Worm (Caenorhabditis elegans): Measurements from ENCODE around the gene srj-33.

ce11 chrV:9907205-9907604 is 30.1 kb downstream of the srj-33 start:
- TF ChIP-seq B0261.1 (tag; optimal IDR thresholded peaks at IDR 0.05), result no peak
- TF ChIP-seq dpl-1 (GFP tag; optimal IDR thresholded peaks at IDR 0.05), result no peak
- no peak for TF ChIP-seq madf-3 (GFP tag; IDR thresholded peaks at IDR 0.05)
- no peak for TF ChIP-seq him-1 (tag; optimal IDR thresholded peaks at IDR 0.05)
- TF ChIP-seq unc-62 (GFP tag; optimal IDR thresholded peaks at IDR 0.05), result no peak
- TF ChIP-seq unc-130 (GFP tag; optimal IDR thresholded peaks at IDR 0.05), result no peak
- no peak for TF ChIP-seq ceh-79 (tag; optimal IDR thresholded peaks at IDR 0.05)

Measured in whole organism, young adult.